Worm (Caenorhabditis elegans) whole organism, young adult: ENCODE results near the gene odr-10.

Source experiments
- B0019.2 ChIP-seq: fragments of 200-800 bp; sonication (Bioruptor generic); conservative IDR thresholded peaks from 2 replicates; pipeline ENCODE4 v1.3.6; 2022; ENCODE audit warnings: missing genetic modification reagents, missing genetic modification characterization, missing compliant biosample characterization
- B0261.1 ChIP-seq: sonication (generic microtip); optimal IDR thresholded peaks from 2 replicates; lab custom pipeline; 2016; ENCODE audit warnings: mild to moderate bottlenecking, missing genetic modification characterization, moderate library complexity, missing compliant biosample characterization
- C06A6.2 ChIP-seq: fragments of 200-800 bp; sonication (Bioruptor generic); conservative IDR thresholded peaks from 2 replicates; pipeline ENCODE4 v1.3.6; 2022; ENCODE audit warnings: missing genetic modification characterization, missing compliant biosample characterization
- C17E4.6 ChIP-seq: fragments of 200-800 bp; sonication (Bioruptor generic); IDR thresholded peaks from 2 replicates; pipeline ENCODE4 v1.3.6; 2022; ENCODE audit warnings: missing genetic modification reagents, missing genetic modification characterization, missing compliant biosample characterization
- F23B12.7 ChIP-seq: sonication (generic microtip); optimal IDR thresholded peaks from 2 replicates; lab custom pipeline; 2017; ENCODE audit warnings: missing genetic modification characterization, mild to moderate bottlenecking, missing compliant biosample characterization, antibody characterized with exemption, moderate library complexity; ENCODE audit not compliant: insufficient read depth
- F33H1.4 ChIP-seq: fragments of 200-800 bp; sonication (Bioruptor generic); IDR thresholded peaks from 2 replicates; pipeline ENCODE4 v1.3.6; 2022; ENCODE audit warnings: missing genetic modification reagents, missing genetic modification characterization, missing compliant biosample characterization
- F49E8.2 ChIP-seq: sonication (generic microtip); optimal IDR thresholded peaks from 3 replicates; lab custom pipeline; 2017; ENCODE audit warnings: missing genetic modification characterization, mild to moderate bottlenecking, missing compliant biosample characterization, antibody characterized with exemption, moderate library complexity; ENCODE audit not compliant: insufficient read depth
- F52B5.7 ChIP-seq: sonication (generic microtip); optimal IDR thresholded peaks from 2 replicates; lab custom pipeline; 2016; ENCODE audit warnings: mild to moderate bottlenecking, missing genetic modification characterization, missing compliant biosample characterization
- F57A8.1 ChIP-seq: fragments of 200-800 bp; sonication (Bioruptor generic); optimal IDR thresholded peaks from 2 replicates; lab custom pipeline; 2018; ENCODE audit warnings: mild to moderate bottlenecking, missing genetic modification characterization, moderate library complexity, missing compliant biosample characterization
- K12H6.12 ChIP-seq: fragments of 200-800 bp; sonication (Bioruptor generic); optimal IDR thresholded peaks from 2 replicates; lab custom pipeline; 2018; ENCODE audit warnings: mild to moderate bottlenecking, missing genetic modification characterization, missing compliant biosample characterization
- T07F8.4 ChIP-seq: sonication (generic microtip); optimal IDR thresholded peaks from 2 replicates; lab custom pipeline; 2016; ENCODE audit warnings: mild to moderate bottlenecking, missing genetic modification characterization, moderate library complexity, missing compliant biosample characterization
- Y53F4B.3 ChIP-seq: fragments of 200-800 bp; sonication (Bioruptor generic); IDR thresholded peaks from 2 replicates; pipeline ENCODE4 v1.3.6; 2022; ENCODE audit warnings: missing genetic modification reagents, missing genetic modification characterization, missing compliant biosample characterization
- akir-1 ChIP-seq: fragments of 200-800 bp; sonication (Bioruptor generic); optimal IDR thresholded peaks from 2 replicates; lab custom pipeline; 2018; ENCODE audit warnings: mild to moderate bottlenecking, missing genetic modification characterization, moderate library complexity, missing compliant biosample characterization
- attf-3 ChIP-seq: fragments of 200-800 bp; sonication (Bioruptor generic); conservative IDR thresholded peaks from 2 replicates; pipeline ENCODE4 v1.3.6; 2022; ENCODE audit warnings: missing genetic modification reagents, missing genetic modification characterization, missing compliant biosample characterization
- attf-5 ChIP-seq: fragments of 200-800 bp; sonication (Bioruptor generic); optimal IDR thresholded peaks from 2 replicates; lab custom pipeline; 2018; ENCODE audit warnings: mild to moderate bottlenecking, missing genetic modification characterization, missing compliant biosample characterization
- cebp-1 ChIP-seq, 2 experiments: fragments of 200-800 bp in 1 of 2; sonication (Bioruptor generic) in 1 of 2; sonication (generic microtip) in 1 of 2; IDR thresholded peaks in 1 of 2; optimal IDR thresholded peaks in 1 of 2; 2 replicates each; pipeline versions ENCODE4 v1.3.6 to Lab custom; 2017 to 2022; ENCODE audit warnings: missing compliant biosample characterization in 2 of 2, missing genetic modification characterization in 2 of 2, mild to moderate bottlenecking in 1 of 2, missing genetic modification reagents in 1 of 2, moderate library complexity in 1 of 2
- cebp-2 ChIP-seq: fragments of 200-800 bp; sonication (Bioruptor generic); IDR thresholded peaks from 2 replicates; pipeline ENCODE4 v1.3.6; 2022; ENCODE audit warnings: missing genetic modification characterization, missing compliant biosample characterization
- ceh-100 ChIP-seq: fragments of 200-800 bp; sonication (Bioruptor generic); IDR thresholded peaks from 2 replicates; pipeline ENCODE4 v1.3.6; 2022; ENCODE audit warnings: missing genetic modification reagents, missing genetic modification characterization, missing compliant biosample characterization
- ceh-27 ChIP-seq: fragments of 200-800 bp; sonication (Bioruptor generic); optimal IDR thresholded peaks from 2 replicates; lab custom pipeline; 2018; ENCODE audit warnings: mild to moderate bottlenecking, missing genetic modification characterization, moderate library complexity, missing compliant biosample characterization
- ceh-79 ChIP-seq: sonication (generic microtip); optimal IDR thresholded peaks from 2 replicates; lab custom pipeline; 2017; ENCODE audit warnings: mild to moderate bottlenecking, missing genetic modification characterization, missing compliant biosample characterization
- ceh-91 ChIP-seq: fragments of 200-800 bp; sonication (Bioruptor generic); IDR thresholded peaks from 2 replicates; pipeline ENCODE4 v1.3.6; 2022; ENCODE audit warnings: missing genetic modification reagents, missing genetic modification characterization, missing compliant biosample characterization
- chd-7 ChIP-seq: sonication (generic microtip); optimal IDR thresholded peaks from 2 replicates; lab custom pipeline; 2016; ENCODE audit warnings: mild to moderate bottlenecking, missing genetic modification characterization, moderate library complexity, missing compliant biosample characterization
- egl-44 ChIP-seq: fragments of 200-800 bp; sonication (Bioruptor generic); IDR thresholded peaks from 2 replicates; pipeline ENCODE4 v1.3.6; 2022; ENCODE audit warnings: missing genetic modification reagents, missing genetic modification characterization, missing compliant biosample characterization
- egrh-3 ChIP-seq: fragments of 200-800 bp; sonication (Bioruptor generic); IDR thresholded peaks from 2 replicates; pipeline ENCODE4 v1.3.6; 2022; ENCODE audit warnings: missing genetic modification reagents, missing genetic modification characterization, missing compliant biosample characterization
- ekl-4 ChIP-seq: fragments of 200-800 bp; sonication (Bioruptor generic); IDR thresholded peaks from 2 replicates; pipeline ENCODE4 v1.3.6; 2022; ENCODE audit warnings: missing genetic modification reagents, missing genetic modification characterization, missing compliant biosample characterization
- him-1 ChIP-seq: sonication (generic microtip); optimal IDR thresholded peaks from 2 replicates; lab custom pipeline; 2016; ENCODE audit warnings: missing genotype, missing genetic modification reagents, missing genetic modification characterization, missing compliant biosample characterization
- hrde-1 ChIP-seq: sonication (generic microtip); optimal IDR thresholded peaks from 2 replicates; lab custom pipeline; 2016; ENCODE audit warnings: missing genetic modification characterization, mild to moderate bottlenecking, missing compliant biosample characterization, moderate library complexity, missing genotype, missing genetic modification reagents, borderline replicate concordance
- let-526 ChIP-seq: fragments of 200-800 bp; sonication (Bioruptor generic); IDR thresholded peaks from 2 replicates; pipeline ENCODE4 v1.3.6; 2022; ENCODE audit warnings: missing genetic modification reagents, missing genetic modification characterization, missing compliant biosample characterization
- lir-1 ChIP-seq: fragments of 200-800 bp; sonication (Bioruptor generic); conservative IDR thresholded peaks from 2 replicates; pipeline ENCODE4 v1.3.6; 2022; ENCODE audit warnings: missing genetic modification reagents, missing genetic modification characterization, missing compliant biosample characterization
- madf-3 ChIP-seq: fragments of 200-800 bp; sonication (Bioruptor generic); IDR thresholded peaks from 2 replicates; pipeline ENCODE4 v1.3.6; 2022; ENCODE audit warnings: missing genetic modification reagents, missing genetic modification characterization, missing compliant biosample characterization
- madf-8 ChIP-seq: fragments of 200-800 bp; sonication (Bioruptor generic); conservative IDR thresholded peaks from 2 replicates; pipeline ENCODE4 v1.3.6; 2022; ENCODE audit warnings: missing genetic modification reagents, missing genetic modification characterization, missing compliant biosample characterization
- mxl-1 ChIP-seq: sonication (generic microtip); optimal IDR thresholded peaks from 2 replicates; lab custom pipeline; 2016; ENCODE audit warnings: missing genetic modification characterization, missing compliant biosample characterization
- nfyb-1 ChIP-seq: fragments of 200-800 bp; sonication (Bioruptor generic); IDR thresholded peaks from 2 replicates; pipeline ENCODE4 v1.3.6; 2022; ENCODE audit warnings: missing genetic modification reagents, missing genetic modification characterization, missing compliant biosample characterization
- nhr-179 ChIP-seq: sonication (generic microtip); optimal IDR thresholded peaks from 2 replicates; lab custom pipeline; 2016; ENCODE audit warnings: mild to moderate bottlenecking, missing genetic modification characterization, missing compliant biosample characterization
- repo-1 ChIP-seq: sonication (generic microtip); optimal IDR thresholded peaks from 2 replicates; lab custom pipeline; 2017; ENCODE audit warnings: mild to moderate bottlenecking, missing genetic modification characterization, missing compliant biosample characterization
- rpc-1 ChIP-seq, 2 experiments: fragments of 150-350 bp in 1 of 2; sonication (generic microtip) in 1 of 2; optimal IDR thresholded peaks; 2 replicates each; lab custom pipeline; 2014 to 2018; ENCODE audit warnings: missing biosample characterization in 1 of 2, missing genetic modification characterization in 1 of 2, missing genetic modification reagents in 1 of 2, missing genotype in 1 of 2
- sdz-38 ChIP-seq: sonication (generic microtip); optimal IDR thresholded peaks from 2 replicates; lab custom pipeline; 2016; ENCODE audit warnings: missing genotype, missing genetic modification characterization, missing compliant biosample characterization
- snpc-1.1 ChIP-seq: sonication (generic microtip); optimal IDR thresholded peaks from 2 replicates; lab custom pipeline; 2017; ENCODE audit warnings: missing genetic modification characterization, mild to moderate bottlenecking, missing compliant biosample characterization, antibody characterized with exemption, moderate library complexity, missing genotype, missing genetic modification reagents; ENCODE audit not compliant: insufficient read depth
- snpc-1.3 ChIP-seq: sonication (generic microtip); optimal IDR thresholded peaks from 2 replicates; lab custom pipeline; 2017; ENCODE audit warnings: missing genetic modification characterization, mild to moderate bottlenecking, missing compliant biosample characterization, antibody characterized with exemption, moderate library complexity, missing genotype, missing genetic modification reagents; ENCODE audit not compliant: insufficient read depth
- snpc-4 ChIP-seq, 5 experiments: fragments of 150-350 bp in 1 of 5; sonication (generic microtip) in 4 of 5; optimal IDR thresholded peaks; 2 replicates each; lab custom pipeline; 2014 to 2018; ENCODE audit warnings: missing genetic modification characterization in 5 of 5, missing biosample characterization in 3 of 5, antibody characterized with exemption in 2 of 5, mild to moderate bottlenecking in 2 of 5, missing compliant biosample characterization in 2 of 5, missing genotype in 2 of 5, moderate library complexity in 2 of 5, missing genetic modification reagents in 1 of 5
- somi-1 ChIP-seq: fragments of 200-800 bp; sonication (Bioruptor generic); optimal IDR thresholded peaks from 2 replicates; lab custom pipeline; 2018; ENCODE audit warnings: mild to moderate bottlenecking, missing genetic modification characterization, missing compliant biosample characterization
- unc-62 ChIP-seq: fragments of 150-350 bp; optimal IDR thresholded peaks from 2 replicates; lab custom pipeline; 2014; ENCODE audit warnings: missing biosample characterization, missing genetic modification reagents, missing genetic modification characterization
- xnd-1 ChIP-seq: sonication (generic microtip); optimal IDR thresholded peaks from 2 replicates; lab custom pipeline; 2016; ENCODE audit warnings: missing genotype, missing genetic modification reagents, missing genetic modification characterization, missing compliant biosample characterization
- ztf-22 ChIP-seq: fragments of 200-800 bp; sonication (Bioruptor generic); optimal IDR thresholded peaks from 2 replicates; lab custom pipeline; 2018; ENCODE audit warnings: mild to moderate bottlenecking, missing genetic modification characterization, moderate library complexity, missing compliant biosample characterization
- ztf-3 ChIP-seq: fragments of 200-800 bp; sonication (Bioruptor generic); optimal IDR thresholded peaks from 2 replicates; lab custom pipeline; 2018; ENCODE audit warnings: mild to moderate bottlenecking, missing genetic modification characterization, missing compliant biosample characterization
- ztf-6 ChIP-seq: fragments of 200-800 bp; sonication (Bioruptor generic); IDR thresholded peaks from 2 replicates; pipeline ENCODE4 v1.3.6; 2022; ENCODE audit warnings: missing genetic modification reagents, missing genetic modification characterization, missing compliant biosample characterization

odr-10 gene

ce11 chrX:6867707-6868106, 2.0 kb upstream of the odr-10 start (continued):
- peak; percentile 93 for TF ChIP-seq egl-44 (GFP tag; lab: Robert Waterston, UW)
- peak; percentile 77 for TF ChIP-seq ekl-4 (GFP tag; lab: Robert Waterston, UW)
- peak; percentile 91 for TF ChIP-seq nfyb-1 (GFP tag; lab: Robert Waterston, UW)
- no peak for TF ChIP-seq unc-62 (GFP tag; lab: Kevin White, UChicago)
- TF ChIP-seq nhr-179 (tag; lab: Kevin White, UChicago): peak; percentile 79
- TF ChIP-seq somi-1: peak; percentile 69
- peak; percentile 84 for TF ChIP-seq T07F8.4 (tag; lab: Kevin White, UChicago)
- TF ChIP-seq cebp-1 (GFP tag; IDR thresholded peaks at IDR 0.05; lab: Robert Waterston, UW): no peak
- TF ChIP-seq cebp-1 (tag; optimal IDR thresholded peaks at IDR 0.05; lab: Kevin White, UChicago): no peak
- no peak for TF ChIP-seq madf-8 (GFP tag; lab: Robert Waterston, UW)
- no peak for TF ChIP-seq lir-1 (GFP tag; lab: Robert Waterston, UW)
- no peak for TF ChIP-seq sdz-38 (tag; lab: Kevin White, UChicago)
- peak; percentile 44 for TF ChIP-seq snpc-1.1 (tag; lab: Kevin White, UChicago)
- TF ChIP-seq C06A6.2 (GFP tag; lab: Robert Waterston, UW): no peak; the same call in 1 of the 2 replicates
- peak; percentile 89 for TF ChIP-seq B0261.1
- TF ChIP-seq hrde-1 (tag; lab: Kevin White, UChicago): peak; percentile 82
- peak; percentile 57 for TF ChIP-seq attf-5 (GFP tag; lab: Kevin White, UChicago)
- peak; percentile 84 for TF ChIP-seq F52B5.7
- no peak for TF ChIP-seq attf-3 (GFP tag; lab: Robert Waterston, UW)
- TF ChIP-seq Y53F4B.3 (GFP tag; lab: Robert Waterston, UW): no peak
- TF ChIP-seq chd-7 (tag; lab: Kevin White, UChicago): peak; percentile 84
- peak; percentile 57 for TF ChIP-seq F23B12.7 (tag; lab: Kevin White, UChicago)
- no peak for TF ChIP-seq xnd-1 (tag; lab: Kevin White, UChicago)
- no peak for TF ChIP-seq B0019.2
- no peak for TF ChIP-seq ztf-6 (GFP tag; lab: Robert Waterston, UW)
- peak; percentile 89 for TF ChIP-seq F57A8.1 (GFP tag; lab: Kevin White, UChicago)
- TF ChIP-seq snpc-4 (GFP tag; optimal IDR thresholded peaks at IDR 0.05; lab: Kevin White, UChicago): peak; percentile 82
- TF ChIP-seq snpc-4 (tag; optimal IDR thresholded peaks at IDR 0.05; lab: Kevin White, UChicago): peak in 3 of 4 experiments; percentile 57 to 80 (median 75)
- peak; percentile 93 for TF ChIP-seq cebp-2
- TF ChIP-seq madf-3: peak; percentile 75; the same call in 1 of the 2 replicates
- TF ChIP-seq egrh-3 (GFP tag; lab: Robert Waterston, UW): no peak
- peak; percentile 14 for TF ChIP-seq F49E8.2 (tag; lab: Kevin White, UChicago)
- peak; percentile 93 for TF ChIP-seq rpc-1 (optimal IDR thresholded peaks at IDR 0.05; lab: Kevin White, UChicago)
- peak; percentile 89 for TF ChIP-seq rpc-1 (tag; optimal IDR thresholded peaks at IDR 0.05; lab: Kevin White, UChicago)
- peak; percentile 93 for TF ChIP-seq him-1
- TF ChIP-seq ceh-91 (GFP tag; lab: Robert Waterston, UW): no peak
- peak; percentile 65 for TF ChIP-seq ztf-22 (GFP tag; lab: Kevin White, UChicago)
- peak; percentile 86 for TF ChIP-seq snpc-1.3 (tag; lab: Kevin White, UChicago)
- peak; percentile 15 for TF ChIP-seq K12H6.12
- TF ChIP-seq ceh-27 (GFP tag; lab: Kevin White, UChicago): peak; percentile 77
- TF ChIP-seq ztf-3 (GFP tag; lab: Kevin White, UChicago): no peak
- TF ChIP-seq F33H1.4 (GFP tag; lab: Robert Waterston, UW): no peak
- no peak; the same call in none of the 2 replicates for TF ChIP-seq ceh-100
- no peak for TF ChIP-seq akir-1 (GFP tag; lab: Kevin White, UChicago)
- peak; percentile 74 for TF ChIP-seq C17E4.6 (GFP tag; lab: Robert Waterston, UW)
- peak; percentile 95 for TF ChIP-seq ceh-79 (tag; lab: Kevin White, UChicago)
- peak; percentile 72 for TF ChIP-seq repo-1
- TF ChIP-seq let-526 (GFP tag; lab: Robert Waterston, UW): 0 out of 2 replicates have a peak, but pooled peaks have one; percentile 31
- peak; percentile 88 for TF ChIP-seq mxl-1
